Worm (Caenorhabditis elegans) whole organism, young adult: ENCODE results near the gene T24B8.4.
A peak's percentile ranks its signal among the peaks of the same experiment; 100 is the strongest.

Experiments
- B0261.1 ChIP-seq: sonication (generic microtip); optimal IDR thresholded peaks from 2 replicates; lab custom pipeline; 2016; ENCODE audit warnings: mild to moderate bottlenecking, missing genetic modification characterization, moderate library complexity, missing compliant biosample characterization
- F37B4.10 ChIP-seq: fragments of 200-800 bp; sonication (Bioruptor generic); IDR thresholded peaks from 2 replicates; pipeline ENCODE4 v1.3.6; 2022; ENCODE audit warnings: missing genetic modification characterization, missing compliant biosample characterization
- F39B2.1 ChIP-seq: fragments of 200-800 bp; sonication (Bioruptor generic); IDR thresholded peaks from 2 replicates; pipeline ENCODE4 v1.3.6; 2022; ENCODE audit warnings: missing genetic modification reagents, missing genetic modification characterization, missing compliant biosample characterization
- F49E8.2 ChIP-seq: sonication (generic microtip); optimal IDR thresholded peaks from 3 replicates; lab custom pipeline; 2017; ENCODE audit warnings: missing genetic modification characterization, mild to moderate bottlenecking, missing compliant biosample characterization, antibody characterized with exemption, moderate library complexity; ENCODE audit not compliant: insufficient read depth
- F52B5.7 ChIP-seq: sonication (generic microtip); optimal IDR thresholded peaks from 2 replicates; lab custom pipeline; 2016; ENCODE audit warnings: mild to moderate bottlenecking, missing genetic modification characterization, missing compliant biosample characterization
- F57C9.4 ChIP-seq: sonication (generic microtip); optimal IDR thresholded peaks from 2 replicates; lab custom pipeline; 2017; ENCODE audit warnings: mild to moderate bottlenecking, missing genetic modification characterization, missing compliant biosample characterization
- T26A5.8 ChIP-seq: sonication (generic microtip); optimal IDR thresholded peaks from 2 replicates; lab custom pipeline; 2016; ENCODE audit warnings: missing genetic modification characterization, missing compliant biosample characterization
- Y53F4B.3 ChIP-seq: fragments of 200-800 bp; sonication (Bioruptor generic); IDR thresholded peaks from 2 replicates; pipeline ENCODE4 v1.3.6; 2022; ENCODE audit warnings: missing genetic modification reagents, missing genetic modification characterization, missing compliant biosample characterization
- ZK185.1 ChIP-seq: sonication (generic microtip); optimal IDR thresholded peaks from 2 replicates; lab custom pipeline; 2016; ENCODE audit warnings: mild to moderate bottlenecking, missing genetic modification characterization, missing compliant biosample characterization; ENCODE audit not compliant: poor library complexity, severe bottlenecking
- atf-7 ChIP-seq: sonication (generic microtip); optimal IDR thresholded peaks from 2 replicates; lab custom pipeline; 2017; ENCODE audit warnings: mild to moderate bottlenecking, missing genetic modification characterization, missing compliant biosample characterization
- ccch-3 ChIP-seq: fragments of 200-800 bp; sonication (Bioruptor generic); optimal IDR thresholded peaks from 2 replicates; lab custom pipeline; 2018; ENCODE audit warnings: mild to moderate bottlenecking, missing genetic modification characterization, missing compliant biosample characterization
- ceh-27 ChIP-seq: fragments of 200-800 bp; sonication (Bioruptor generic); optimal IDR thresholded peaks from 2 replicates; lab custom pipeline; 2018; ENCODE audit warnings: mild to moderate bottlenecking, missing genetic modification characterization, moderate library complexity, missing compliant biosample characterization
- chd-7 ChIP-seq: sonication (generic microtip); optimal IDR thresholded peaks from 2 replicates; lab custom pipeline; 2016; ENCODE audit warnings: mild to moderate bottlenecking, missing genetic modification characterization, moderate library complexity, missing compliant biosample characterization
- egrh-3 ChIP-seq: fragments of 200-800 bp; sonication (Bioruptor generic); IDR thresholded peaks from 2 replicates; pipeline ENCODE4 v1.3.6; 2022; ENCODE audit warnings: missing genetic modification reagents, missing genetic modification characterization, missing compliant biosample characterization
- hlh-26 ChIP-seq: fragments of 200-800 bp; sonication (Bioruptor generic); conservative IDR thresholded peaks from 2 replicates; pipeline ENCODE4 v1.3.6; 2022; ENCODE audit warnings: missing genetic modification reagents, missing genetic modification characterization, missing compliant biosample characterization
- hsf-1 ChIP-seq: fragments of 200-800 bp; sonication (Bioruptor generic); IDR thresholded peaks from 2 replicates; pipeline ENCODE4 v1.3.6; 2022; ENCODE audit warnings: missing genetic modification reagents, missing genetic modification characterization, missing compliant biosample characterization
- let-607 ChIP-seq, 2 experiments: fragments of 200-800 bp in 1 of 2; sonication (Bioruptor generic) in 1 of 2; sonication (generic microtip) in 1 of 2; optimal IDR thresholded peaks; 2 replicates each; lab custom pipeline; 2016 to 2018; ENCODE audit warnings: mild to moderate bottlenecking in 2 of 2, missing compliant biosample characterization in 2 of 2, missing genetic modification characterization in 2 of 2, moderate library complexity in 2 of 2, missing genotype in 1 of 2
- lin-26 ChIP-seq: fragments of 200-800 bp; sonication (Bioruptor generic); IDR thresholded peaks from 2 replicates; pipeline ENCODE4 v1.3.6; 2022; ENCODE audit warnings: missing genetic modification reagents, missing genetic modification characterization, missing compliant biosample characterization
- lin-54 ChIP-seq: fragments of 200-800 bp; sonication (Bioruptor generic); optimal IDR thresholded peaks from 2 replicates; lab custom pipeline; 2018; ENCODE audit warnings: mild to moderate bottlenecking, missing genetic modification characterization, missing compliant biosample characterization
- madf-10 ChIP-seq: sonication (generic microtip); optimal IDR thresholded peaks from 2 replicates; lab custom pipeline; 2016; ENCODE audit warnings: mild to moderate bottlenecking, missing genetic modification characterization, missing compliant biosample characterization
- madf-6 ChIP-seq: fragments of 200-800 bp; sonication (Bioruptor generic); IDR thresholded peaks from 2 replicates; pipeline ENCODE4 v1.3.6; 2022; ENCODE audit warnings: missing genetic modification reagents, missing genetic modification characterization, missing compliant biosample characterization
- madf-8 ChIP-seq: fragments of 200-800 bp; sonication (Bioruptor generic); conservative IDR thresholded peaks from 2 replicates; pipeline ENCODE4 v1.3.6; 2022; ENCODE audit warnings: missing genetic modification reagents, missing genetic modification characterization, missing compliant biosample characterization
- mel-28 ChIP-seq: sonication (generic microtip); optimal IDR thresholded peaks from 2 replicates; lab custom pipeline; 2016; ENCODE audit warnings: borderline replicate concordance, mild to moderate bottlenecking, missing genetic modification characterization, missing compliant biosample characterization
- mxl-1 ChIP-seq: sonication (generic microtip); optimal IDR thresholded peaks from 2 replicates; lab custom pipeline; 2016; ENCODE audit warnings: missing genetic modification characterization, missing compliant biosample characterization
- nfya-2 ChIP-seq: fragments of 200-800 bp; sonication (Bioruptor generic); IDR thresholded peaks from 2 replicates; pipeline ENCODE4 v1.3.6; 2022; ENCODE audit warnings: missing genetic modification reagents, missing genetic modification characterization, missing compliant biosample characterization
- nhr-120 ChIP-seq: fragments of 200-800 bp; sonication (Bioruptor generic); IDR thresholded peaks from 2 replicates; pipeline ENCODE4 v1.3.6; 2022; ENCODE audit warnings: missing genetic modification characterization, missing compliant biosample characterization
- nhr-179 ChIP-seq: sonication (generic microtip); optimal IDR thresholded peaks from 2 replicates; lab custom pipeline; 2016; ENCODE audit warnings: mild to moderate bottlenecking, missing genetic modification characterization, missing compliant biosample characterization
- nhr-27 ChIP-seq: fragments of 200-800 bp; sonication (Bioruptor generic); optimal IDR thresholded peaks from 2 replicates; lab custom pipeline; 2018; ENCODE audit warnings: mild to moderate bottlenecking, missing genetic modification characterization, moderate library complexity, missing compliant biosample characterization
- pha-4 ChIP-seq: fragments of 150-350 bp; sonication (generic microtip); optimal IDR thresholded peaks from 2 replicates; lab custom pipeline; 2014; ENCODE audit warnings: missing biosample characterization, missing genetic modification reagents, missing genetic modification characterization
- rec-8 ChIP-seq, 2 experiments: sonication (generic microtip); optimal IDR thresholded peaks; 2 replicates each; lab custom pipeline; 2016; ENCODE audit warnings: mild to moderate bottlenecking in 2 of 2, missing genetic modification characterization in 2 of 2, missing genetic modification reagents in 2 of 2, missing genotype in 2 of 2, missing biosample characterization in 1 of 2, missing compliant biosample characterization in 1 of 2, moderate library complexity in 1 of 2
- snpc-1.1 ChIP-seq: sonication (generic microtip); optimal IDR thresholded peaks from 2 replicates; lab custom pipeline; 2017; ENCODE audit warnings: missing genetic modification characterization, mild to moderate bottlenecking, missing compliant biosample characterization, antibody characterized with exemption, moderate library complexity, missing genotype, missing genetic modification reagents; ENCODE audit not compliant: insufficient read depth
- snpc-3.4 ChIP-seq: sonication (generic microtip); optimal IDR thresholded peaks from 2 replicates; lab custom pipeline; 2017; ENCODE audit warnings: missing genetic modification characterization, mild to moderate bottlenecking, missing compliant biosample characterization, antibody characterized with exemption, moderate library complexity, missing genotype, missing genetic modification reagents
- tlf-1 ChIP-seq: fragments of 200-800 bp; sonication (Bioruptor generic); optimal IDR thresholded peaks from 2 replicates; lab custom pipeline; 2018; ENCODE audit warnings: mild to moderate bottlenecking, missing genetic modification characterization, missing compliant biosample characterization
- unc-62 ChIP-seq: fragments of 150-350 bp; optimal IDR thresholded peaks from 2 replicates; lab custom pipeline; 2014; ENCODE audit warnings: missing biosample characterization, missing genetic modification reagents, missing genetic modification characterization
- xnd-1 ChIP-seq: sonication (generic microtip); optimal IDR thresholded peaks from 2 replicates; lab custom pipeline; 2016; ENCODE audit warnings: missing genotype, missing genetic modification reagents, missing genetic modification characterization, missing compliant biosample characterization
- ztf-6 ChIP-seq: fragments of 200-800 bp; sonication (Bioruptor generic); IDR thresholded peaks from 2 replicates; pipeline ENCODE4 v1.3.6; 2022; ENCODE audit warnings: missing genetic modification reagents, missing genetic modification characterization, missing compliant biosample characterization

The T24B8.4 gene

DNA sequence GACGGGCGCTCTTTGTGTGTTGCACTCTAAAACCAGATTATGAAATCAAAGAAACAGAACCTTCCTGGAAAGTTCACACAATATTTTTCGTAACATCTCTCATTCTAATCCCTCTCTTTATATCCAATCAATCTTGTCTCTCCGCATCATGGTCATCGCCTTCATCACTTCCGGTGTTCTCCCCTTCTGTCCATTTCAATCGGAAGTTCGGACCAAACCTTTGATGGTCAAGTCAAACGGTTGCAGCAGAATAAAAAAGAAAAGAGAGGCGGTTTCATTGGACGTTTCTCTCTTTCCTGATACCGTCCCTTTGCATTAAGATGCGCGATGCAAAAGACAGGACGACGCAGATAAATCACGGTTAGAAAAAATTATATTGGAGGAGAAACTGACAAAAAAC lies 37.6 kb downstream of the T24B8.4 start:
- no peak for TF ChIP-seq lin-54
- TF ChIP-seq chd-7 (tag; lab: Kevin White, UChicago) = no peak
- TF ChIP-seq lin-26 (GFP tag; lab: Robert Waterston, UW) = no peak
- TF ChIP-seq F49E8.2 (tag; lab: Kevin White, UChicago) = no peak
- TF ChIP-seq atf-7 = no peak
- no peak for TF ChIP-seq nhr-27 (tag; lab: Kevin White, UChicago)
- TF ChIP-seq tlf-1 (GFP tag; lab: Kevin White, UChicago) = no peak
- TF ChIP-seq F52B5.7 (tag; lab: Kevin White, UChicago) = no peak
- TF ChIP-seq F39B2.1 (GFP tag; lab: Robert Waterston, UW) = no peak
- no peak for TF ChIP-seq madf-8 (GFP tag; lab: Robert Waterston, UW)
- TF ChIP-seq egrh-3 = no peak
- TF ChIP-seq xnd-1 = no peak
- no peak for TF ChIP-seq ZK185.1
- TF ChIP-seq let-607 (tag; optimal IDR thresholded peaks at IDR 0.05; lab: Kevin White, UChicago) = no peak
- no peak for TF ChIP-seq snpc-3.4

- no peak for TF ChIP-seq B0261.1
- TF ChIP-seq nhr-179 (tag; lab: Kevin White, UChicago) = no peak
- no peak for TF ChIP-seq let-607 (tag; optimal IDR thresholded peaks at IDR 0.05; lab: Kevin White, UChicago)
- no peak for TF ChIP-seq ceh-27 (GFP tag; lab: Kevin White, UChicago)
- TF ChIP-seq hlh-26 (GFP tag; lab: Robert Waterston, UW) = no peak
- no peak for TF ChIP-seq madf-6 (GFP tag; lab: Robert Waterston, UW)
- TF ChIP-seq mxl-1 (tag; lab: Kevin White, UChicago) = no peak
- no peak for TF ChIP-seq mel-28
- TF ChIP-seq nhr-27 (tag; lab: Kevin White, UChicago) = no peak
- TF ChIP-seq hsf-1 (GFP tag; lab: Robert Waterston, UW) = no peak
- no peak for TF ChIP-seq F57C9.4 (tag; lab: Kevin White, UChicago)
Measured at ce11 chrII:9031891-9032290, 38.7 kb downstream of the T24B8.4 start.

DNA sequence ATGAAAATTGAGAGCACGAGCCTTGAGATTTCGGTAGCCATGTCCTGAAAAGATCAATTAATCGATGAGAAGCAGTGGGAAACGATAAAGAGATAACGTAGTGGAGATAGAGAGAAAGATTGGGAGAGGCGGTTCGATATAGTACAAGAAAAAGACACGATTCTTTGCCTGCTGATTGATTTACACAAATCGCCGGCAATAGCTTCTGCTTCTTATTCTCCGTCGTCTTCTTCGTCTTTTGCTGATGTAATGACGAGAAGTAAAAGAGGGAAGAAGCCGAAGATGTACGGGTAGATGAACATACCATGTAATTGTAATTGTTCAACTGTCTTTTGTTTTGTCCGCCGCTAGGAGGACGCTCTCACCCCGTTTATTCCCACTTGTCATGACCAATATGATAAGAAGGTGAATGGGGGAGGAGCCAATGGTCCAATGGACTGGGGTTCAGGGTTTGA lies 41.4 kb downstream of the T24B8.4 start, which contains the start of gene F37B12.1:
Gene F37B12.1, minus strand, starts transcription at position 51 of the 455 bp plus-strand sequence.
- TF ChIP-seq F37B4.10 (GFP tag; lab: Robert Waterston, UW) (0 out of 2 replicates have a peak, but pooled peaks have one; percentile 44), chd-7 (tag; lab: Kevin White, UChicago) (no peak)

DNA sequence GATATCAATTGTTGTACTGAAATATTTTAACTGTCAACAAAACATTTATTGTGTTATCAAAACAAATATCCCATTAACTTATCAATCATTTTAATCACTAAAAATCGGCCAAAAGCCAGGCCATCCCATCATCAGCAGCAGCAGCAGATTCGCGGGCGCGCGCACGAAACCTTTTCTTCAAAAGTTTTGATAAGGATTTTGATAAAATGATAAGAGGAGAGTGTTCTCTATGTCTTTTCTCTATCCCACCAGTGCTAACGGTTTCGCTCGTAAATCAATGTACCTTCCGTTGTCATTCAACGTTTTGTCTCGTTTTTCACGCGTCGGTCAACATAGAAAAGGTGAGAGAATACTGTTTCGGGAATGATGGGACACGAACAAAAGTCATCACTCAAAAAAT lies 42.5 kb downstream of the T24B8.4 start:
- TF ChIP-seq madf-10 (tag; lab: Kevin White, UChicago) (no peak), hsf-1 (GFP tag; lab: Robert Waterston, UW) (no peak), nfya-2 (GFP tag; lab: Robert Waterston, UW) (no peak), T26A5.8 (tag; lab: Kevin White, UChicago) (no peak), ccch-3 (no peak), xnd-1 (no peak), rec-8 (tag; optimal IDR thresholded peaks at IDR 0.05; lab: Kevin White, UChicago) (no peak), snpc-1.1 (no peak), unc-62 (no peak), pha-4 (tag; lab: Kevin White, UChicago) (no peak), hlh-26 (GFP tag; lab: Robert Waterston, UW) (no peak), Y53F4B.3 (GFP tag; lab: Robert Waterston, UW) (no peak), ztf-6 (GFP tag; lab: Robert Waterston, UW) (no peak), atf-7 (no peak), F49E8.2 (tag; lab: Kevin White, UChicago) (no peak), nhr-120 (GFP tag; lab: Robert Waterston, UW) (no peak)
